Worm (Caenorhabditis elegans) whole organism, young adult: ENCODE data around the gene imp-2.

Source experiments
- C06A6.2 ChIP-seq: fragments of 200-800 bp; sonication (Bioruptor generic); conservative IDR thresholded peaks from 2 replicates; pipeline ENCODE4 v1.3.6; 2022; ENCODE audit warnings: missing genetic modification characterization, missing compliant biosample characterization
- D2030.7 ChIP-seq: fragments of 200-800 bp; sonication (Bioruptor generic); IDR thresholded peaks from 2 replicates; pipeline ENCODE4 v1.3.6; 2022; ENCODE audit warnings: missing genetic modification reagents, missing genetic modification characterization, missing compliant biosample characterization
- F33H1.4 ChIP-seq: fragments of 200-800 bp; sonication (Bioruptor generic); IDR thresholded peaks from 2 replicates; pipeline ENCODE4 v1.3.6; 2022; ENCODE audit warnings: missing genetic modification reagents, missing genetic modification characterization, missing compliant biosample characterization
- F49E8.2 ChIP-seq: sonication (generic microtip); optimal IDR thresholded peaks from 3 replicates; lab custom pipeline; 2017; ENCODE audit warnings: missing genetic modification characterization, mild to moderate bottlenecking, missing compliant biosample characterization, antibody characterized with exemption, moderate library complexity; ENCODE audit not compliant: insufficient read depth
- K11D2.4 ChIP-seq: fragments of 200-800 bp; sonication (Bioruptor generic); IDR thresholded peaks from 2 replicates; pipeline ENCODE4 v1.3.6; 2022; ENCODE audit warnings: missing genetic modification reagents, missing genetic modification characterization, missing compliant biosample characterization
- Y53G8AR.9 ChIP-seq: fragments of 200-800 bp; sonication (Bioruptor generic); conservative IDR thresholded peaks from 2 replicates; pipeline ENCODE4 v1.3.6; 2022; ENCODE audit warnings: missing genetic modification reagents, missing genetic modification characterization, missing compliant biosample characterization
- ZK185.1 ChIP-seq: sonication (generic microtip); optimal IDR thresholded peaks from 2 replicates; lab custom pipeline; 2016; ENCODE audit warnings: mild to moderate bottlenecking, missing genetic modification characterization, missing compliant biosample characterization; ENCODE audit not compliant: poor library complexity, severe bottlenecking
- bed-2 ChIP-seq: fragments of 200-800 bp; sonication (Bioruptor generic); IDR thresholded peaks from 2 replicates; pipeline ENCODE4 v1.3.6; 2022; ENCODE audit warnings: missing genetic modification reagents, missing genetic modification characterization, missing compliant biosample characterization
- cebp-1 ChIP-seq, 2 experiments: fragments of 200-800 bp in 1 of 2; sonication (Bioruptor generic) in 1 of 2; sonication (generic microtip) in 1 of 2; IDR thresholded peaks in 1 of 2; optimal IDR thresholded peaks in 1 of 2; 2 replicates each; pipeline versions ENCODE4 v1.3.6 to Lab custom; 2017 to 2022; ENCODE audit warnings: missing compliant biosample characterization in 2 of 2, missing genetic modification characterization in 2 of 2, mild to moderate bottlenecking in 1 of 2, missing genetic modification reagents in 1 of 2, moderate library complexity in 1 of 2
- cebp-2 ChIP-seq: fragments of 200-800 bp; sonication (Bioruptor generic); IDR thresholded peaks from 2 replicates; pipeline ENCODE4 v1.3.6; 2022; ENCODE audit warnings: missing genetic modification characterization, missing compliant biosample characterization
- ceh-100 ChIP-seq: fragments of 200-800 bp; sonication (Bioruptor generic); IDR thresholded peaks from 2 replicates; pipeline ENCODE4 v1.3.6; 2022; ENCODE audit warnings: missing genetic modification reagents, missing genetic modification characterization, missing compliant biosample characterization
- ceh-91 ChIP-seq: fragments of 200-800 bp; sonication (Bioruptor generic); IDR thresholded peaks from 2 replicates; pipeline ENCODE4 v1.3.6; 2022; ENCODE audit warnings: missing genetic modification reagents, missing genetic modification characterization, missing compliant biosample characterization
- dox-1 ChIP-seq: fragments of 200-800 bp; sonication (Bioruptor generic); IDR thresholded peaks from 2 replicates; pipeline ENCODE4 v1.3.6; 2022; ENCODE audit warnings: missing genetic modification reagents, missing genetic modification characterization, missing compliant biosample characterization
- dpl-1 ChIP-seq: fragments of 150-350 bp; optimal IDR thresholded peaks from 2 replicates; lab custom pipeline; 2014; ENCODE audit warnings: missing biosample characterization, missing genetic modification reagents, missing genetic modification characterization
- efl-1 ChIP-seq: fragments of 150-350 bp; optimal IDR thresholded peaks from 2 replicates; lab custom pipeline; 2014; ENCODE audit warnings: missing biosample characterization, missing genetic modification reagents, missing genetic modification characterization
- ekl-4 ChIP-seq: fragments of 200-800 bp; sonication (Bioruptor generic); IDR thresholded peaks from 2 replicates; pipeline ENCODE4 v1.3.6; 2022; ENCODE audit warnings: missing genetic modification reagents, missing genetic modification characterization, missing compliant biosample characterization
- hmg-1.2 ChIP-seq: fragments of 200-800 bp; sonication (Bioruptor generic); IDR thresholded peaks from 2 replicates; pipeline ENCODE4 v1.3.6; 2022; ENCODE audit warnings: missing genetic modification reagents, missing genetic modification characterization, missing compliant biosample characterization
- hsf-1 ChIP-seq: fragments of 200-800 bp; sonication (Bioruptor generic); IDR thresholded peaks from 2 replicates; pipeline ENCODE4 v1.3.6; 2022; ENCODE audit warnings: missing genetic modification reagents, missing genetic modification characterization, missing compliant biosample characterization
- lag-1 ChIP-seq: fragments of 200-800 bp; sonication (Bioruptor generic); IDR thresholded peaks from 2 replicates; pipeline ENCODE4 v1.3.6; 2022; ENCODE audit warnings: missing genetic modification reagents, missing genetic modification characterization, missing compliant biosample characterization
- let-607 ChIP-seq, 2 experiments: fragments of 200-800 bp in 1 of 2; sonication (Bioruptor generic) in 1 of 2; sonication (generic microtip) in 1 of 2; optimal IDR thresholded peaks; 2 replicates each; lab custom pipeline; 2016 to 2018; ENCODE audit warnings: mild to moderate bottlenecking in 2 of 2, missing compliant biosample characterization in 2 of 2, missing genetic modification characterization in 2 of 2, moderate library complexity in 2 of 2, missing genotype in 1 of 2
- lin-40 ChIP-seq: sonication (generic microtip); optimal IDR thresholded peaks from 2 replicates; lab custom pipeline; 2016; ENCODE audit warnings: missing genetic modification characterization, mild to moderate bottlenecking, missing compliant biosample characterization, missing genotype, missing genetic modification reagents
- lin-54 ChIP-seq: fragments of 200-800 bp; sonication (Bioruptor generic); optimal IDR thresholded peaks from 2 replicates; lab custom pipeline; 2018; ENCODE audit warnings: mild to moderate bottlenecking, missing genetic modification characterization, missing compliant biosample characterization
- lsl-1 ChIP-seq: fragments of 200-800 bp; sonication (Bioruptor generic); optimal IDR thresholded peaks from 2 replicates; lab custom pipeline; 2018; ENCODE audit warnings: mild to moderate bottlenecking, missing genetic modification characterization, moderate library complexity, missing compliant biosample characterization
- madf-10 ChIP-seq: sonication (generic microtip); optimal IDR thresholded peaks from 2 replicates; lab custom pipeline; 2016; ENCODE audit warnings: mild to moderate bottlenecking, missing genetic modification characterization, missing compliant biosample characterization
- madf-6 ChIP-seq: fragments of 200-800 bp; sonication (Bioruptor generic); IDR thresholded peaks from 2 replicates; pipeline ENCODE4 v1.3.6; 2022; ENCODE audit warnings: missing genetic modification reagents, missing genetic modification characterization, missing compliant biosample characterization
- madf-8 ChIP-seq: fragments of 200-800 bp; sonication (Bioruptor generic); conservative IDR thresholded peaks from 2 replicates; pipeline ENCODE4 v1.3.6; 2022; ENCODE audit warnings: missing genetic modification reagents, missing genetic modification characterization, missing compliant biosample characterization
- mes-4 ChIP-seq: sonication (generic microtip); optimal IDR thresholded peaks from 2 replicates; lab custom pipeline; 2016; ENCODE audit warnings: missing genotype, missing genetic modification characterization, missing compliant biosample characterization
- nfya-2 ChIP-seq: fragments of 200-800 bp; sonication (Bioruptor generic); IDR thresholded peaks from 2 replicates; pipeline ENCODE4 v1.3.6; 2022; ENCODE audit warnings: missing genetic modification reagents, missing genetic modification characterization, missing compliant biosample characterization
- nfyb-1 ChIP-seq: fragments of 200-800 bp; sonication (Bioruptor generic); IDR thresholded peaks from 2 replicates; pipeline ENCODE4 v1.3.6; 2022; ENCODE audit warnings: missing genetic modification reagents, missing genetic modification characterization, missing compliant biosample characterization
- pha-4 ChIP-seq: fragments of 150-350 bp; sonication (generic microtip); optimal IDR thresholded peaks from 2 replicates; lab custom pipeline; 2014; ENCODE audit warnings: missing biosample characterization, missing genetic modification reagents, missing genetic modification characterization
- sea-2 ChIP-seq: fragments of 200-800 bp; sonication (Bioruptor generic); IDR thresholded peaks from 2 replicates; pipeline ENCODE4 v1.3.6; 2022; ENCODE audit warnings: missing genetic modification characterization, missing compliant biosample characterization
- snpc-1.3 ChIP-seq: sonication (generic microtip); optimal IDR thresholded peaks from 2 replicates; lab custom pipeline; 2017; ENCODE audit warnings: missing genetic modification characterization, mild to moderate bottlenecking, missing compliant biosample characterization, antibody characterized with exemption, moderate library complexity, missing genotype, missing genetic modification reagents; ENCODE audit not compliant: insufficient read depth
- snpc-3.4 ChIP-seq: sonication (generic microtip); optimal IDR thresholded peaks from 2 replicates; lab custom pipeline; 2017; ENCODE audit warnings: missing genetic modification characterization, mild to moderate bottlenecking, missing compliant biosample characterization, antibody characterized with exemption, moderate library complexity, missing genotype, missing genetic modification reagents
- snpc-4 ChIP-seq, 5 experiments: fragments of 150-350 bp in 1 of 5; sonication (generic microtip) in 4 of 5; optimal IDR thresholded peaks; 2 replicates each; lab custom pipeline; 2014 to 2018; ENCODE audit warnings: missing genetic modification characterization in 5 of 5, missing biosample characterization in 3 of 5, antibody characterized with exemption in 2 of 5, mild to moderate bottlenecking in 2 of 5, missing compliant biosample characterization in 2 of 5, missing genotype in 2 of 5, moderate library complexity in 2 of 5, missing genetic modification reagents in 1 of 5
- somi-1 ChIP-seq: fragments of 200-800 bp; sonication (Bioruptor generic); optimal IDR thresholded peaks from 2 replicates; lab custom pipeline; 2018; ENCODE audit warnings: mild to moderate bottlenecking, missing genetic modification characterization, missing compliant biosample characterization
- tbp1 ChIP-seq: fragments of 200-800 bp; sonication (Bioruptor generic); optimal IDR thresholded peaks from 2 replicates; lab custom pipeline; 2018; ENCODE audit warnings: mild to moderate bottlenecking, missing genetic modification characterization, missing compliant biosample characterization
- unc-130 ChIP-seq: sonication (generic microtip); optimal IDR thresholded peaks from 2 replicates; lab custom pipeline; 2016; ENCODE audit warnings: missing genetic modification reagents, missing genetic modification characterization, missing compliant biosample characterization
- xnd-1 ChIP-seq: sonication (generic microtip); optimal IDR thresholded peaks from 2 replicates; lab custom pipeline; 2016; ENCODE audit warnings: missing genotype, missing genetic modification reagents, missing genetic modification characterization, missing compliant biosample characterization
- ztf-25 ChIP-seq: fragments of 200-800 bp; sonication (Bioruptor generic); IDR thresholded peaks from 2 replicates; pipeline ENCODE4 v1.3.6; 2022; ENCODE audit warnings: missing genetic modification reagents, missing genetic modification characterization, missing compliant biosample characterization
- ztf-26 ChIP-seq: sonication (generic microtip); optimal IDR thresholded peaks from 2 replicates; lab custom pipeline; 2017; ENCODE audit warnings: missing genetic modification characterization, missing compliant biosample characterization

imp-2 gene

ce11 chrIV:11154425-11155114, 35.9 kb upstream of the imp-2 start, which contains the start of gene C08F8.3:
Gene C08F8.3 (plus strand): TSS chrIV:11155044.
- TF ChIP-seq ceh-100 (GFP tag; lab: Robert Waterston, UW) (0 out of 2 replicates have a peak, but pooled peaks have one; percentile 23), lin-54 (GFP tag; lab: Kevin White, UChicago) (peak; percentile 23), efl-1 (GFP tag; lab: Kevin White, UChicago) (peak; percentile 95), madf-8 (peak; percentile 92), snpc-3.4 (tag; lab: Kevin White, UChicago) (peak; percentile 77), unc-130 (GFP tag; lab: Kevin White, UChicago) (peak; percentile 31), hsf-1 (GFP tag; lab: Robert Waterston, UW) (peak; percentile 81; the same call in 1 of the 2 replicates), ceh-91 (GFP tag; lab: Robert Waterston, UW) (peak; percentile 85), F33H1.4 (GFP tag; lab: Robert Waterston, UW) (peak; percentile 76), dpl-1 (GFP tag; lab: Kevin White, UChicago) (peak; percentile 71), nfyb-1 (peak; percentile 93), dox-1 (GFP tag; lab: Robert Waterston, UW) (peak; percentile 44; the same call in 1 of the 2 replicates), xnd-1 (tag; lab: Kevin White, UChicago) (peak; percentile 78), D2030.7 (peak; percentile 90), madf-6 (GFP tag; lab: Robert Waterston, UW) (peak; percentile 95), nfya-2 (0 out of 2 replicates have a peak, but pooled peaks have one; percentile 90), lsl-1 (GFP tag; lab: Kevin White, UChicago) (peak; percentile 89), hmg-1.2 (peak; percentile 49), F49E8.2 (tag; lab: Kevin White, UChicago) (peak; percentile 50)

ce11 chrIV:11150844-11151243, 32.2 kb upstream of the imp-2 start, which contains the start of gene C08F8.2:
Gene C08F8.2 (plus strand): TSS chrIV:11150997.
- TF ChIP-seq hsf-1 (GFP tag; lab: Robert Waterston, UW) (0 out of 2 replicates have a peak, but pooled peaks have one; percentile 26), lin-54 (GFP tag; lab: Kevin White, UChicago) (peak; percentile 22), cebp-2 (GFP tag; lab: Robert Waterston, UW) (no peak), Y53G8AR.9 (0 out of 2 replicates have a peak, but pooled peaks have one; percentile 54), pha-4 (no peak)

ce11 chrIV:11149454-11150163, 30.9 kb upstream of the imp-2 start, which contains the start of the genes F01G4.6 and pfd-1:
Gene F01G4.6 (minus strand): TSS chrIV:11149504.
Gene pfd-1 (plus strand): TSS chrIV:11150113.
- TF ChIP-seq ztf-25 (GFP tag; lab: Robert Waterston, UW) (no peak), let-607 (tag; optimal IDR thresholded peaks at IDR 0.05; lab: Kevin White, UChicago) (peak in 1 of 2 experiments; percentile 79), K11D2.4 (peak; percentile 88), ZK185.1 (tag; lab: Kevin White, UChicago) (peak; percentile 85), madf-10 (tag; lab: Kevin White, UChicago) (peak; percentile 55), lin-40 (tag; lab: Kevin White, UChicago) (peak; percentile 85), snpc-4 (GFP tag; optimal IDR thresholded peaks at IDR 0.05; lab: Kevin White, UChicago) (peak; percentile 18), snpc-4 (tag; optimal IDR thresholded peaks at IDR 0.05; lab: Kevin White, UChicago) (peak; percentile 39 to 68 (median 58)), cebp-1 (GFP tag; IDR thresholded peaks at IDR 0.05; lab: Robert Waterston, UW) (no peak), cebp-1 (tag; optimal IDR thresholded peaks at IDR 0.05; lab: Kevin White, UChicago) (peak; percentile 82), tbp1 (GFP tag; lab: Kevin White, UChicago) (peak; percentile 69), nfyb-1 (peak; percentile 95), snpc-1.3 (tag; lab: Kevin White, UChicago) (peak; percentile 22), xnd-1 (tag; lab: Kevin White, UChicago) (peak; percentile 42), lag-1 (GFP tag; lab: Robert Waterston, UW) (no peak), sea-2 (GFP tag; lab: Robert Waterston, UW) (no peak), hsf-1 (GFP tag; lab: Robert Waterston, UW) (peak; percentile 86), ztf-26 (peak; percentile 65), C06A6.2 (GFP tag; lab: Robert Waterston, UW) (peak; percentile 87), F33H1.4 (GFP tag; lab: Robert Waterston, UW) (peak; percentile 94), bed-2 (GFP tag; lab: Robert Waterston, UW) (no peak), somi-1 (GFP tag; lab: Kevin White, UChicago) (peak; percentile 1), mes-4 (tag; lab: Kevin White, UChicago) (no peak), ekl-4 (GFP tag; lab: Robert Waterston, UW) (peak; percentile 85)
